Fruit fly (Drosophila melanogaster): ENCODE measurements around the gene PSMG1.

PSMG1 gene

dm6 chr3R:5789025-5789953, 4.8 kb downstream of the PSMG1 start, which contains the start of the genes Hat1 and Rpn5 (continued):
- TF ChIP-seq Mad (GFP tag; optimal IDR thresholded peaks at IDR 0.05): peak; percentile 88
- peak; percentile 32 for TF ChIP-seq CG15073 (GFP tag; optimal IDR thresholded peaks at IDR 0.05)
- TF ChIP-seq Side (GFP tag; optimal IDR thresholded peaks at IDR 0.05): peak; percentile 90
- peak; percentile 52 for TF ChIP-seq CG13296 (GFP tag; optimal IDR thresholded peaks at IDR 0.05)
- peak; percentile 91 for TF ChIP-seq shn (GFP tag; optimal IDR thresholded peaks at IDR 0.05)
- peak; percentile 74 for TF ChIP-seq Neu2 (GFP tag; optimal IDR thresholded peaks at IDR 0.05; ENCODE audit: borderline replicate concordance)
- TF ChIP-seq sqz (GFP tag; optimal IDR thresholded peaks at IDR 0.05): no peak
- TF ChIP-seq unpg (GFP tag; optimal IDR thresholded peaks at IDR 0.05): peak; percentile 66
- TF ChIP-seq CG3726 (GFP tag; IDR thresholded peaks at IDR 0.05): no peak
- TF ChIP-seq kah (GFP tag; optimal IDR thresholded peaks at IDR 0.05): no peak
- peak; percentile 62 for TF ChIP-seq cwo (GFP tag; optimal IDR thresholded peaks at IDR 0.05)
- TF ChIP-seq pros (GFP tag; optimal IDR thresholded peaks at IDR 0.05): no peak
- peak; percentile 85 for TF ChIP-seq CG4820 (GFP tag; optimal IDR thresholded peaks at IDR 0.05)
- peak; percentile 58 for TF ChIP-seq pzg (GFP tag; optimal IDR thresholded peaks at IDR 0.05)
- TF ChIP-seq Doc3 (GFP tag; IDR thresholded peaks at IDR 0.05; ENCODE audit: partially characterized antibody): peak; percentile 73
- TF ChIP-seq Six4 (GFP tag; optimal IDR thresholded peaks at IDR 0.05): peak; percentile 74
- peak; percentile 91 for TF ChIP-seq Antp (GFP tag; optimal IDR thresholded peaks at IDR 0.05)
- TF ChIP-seq lov (optimal IDR thresholded peaks at IDR 0.05): no peak
- no peak for TF ChIP-seq lov (GFP tag; IDR thresholded peaks at IDR 0.05)
- TF ChIP-seq CoRest (tag; optimal IDR thresholded peaks at IDR 0.05): peak; percentile 86
- TF ChIP-seq CG7928 (GFP tag; optimal IDR thresholded peaks at IDR 0.05): peak; percentile 45
- peak; percentile 71 for TF ChIP-seq hbn (GFP tag; IDR thresholded peaks at IDR 0.05; ENCODE audit: partially characterized antibody)
- TF ChIP-seq oc (tag; optimal IDR thresholded peaks at IDR 0.05): peak; percentile 0
- TF ChIP-seq HmgD (GFP tag; optimal IDR thresholded peaks at IDR 0.05): peak; percentile 88
- TF ChIP-seq tio (GFP tag; optimal IDR thresholded peaks at IDR 0.05): peak; percentile 91
- peak; percentile 29; the same call in 1 of the 2 replicates for TF ChIP-seq CG11247 (GFP tag; IDR thresholded peaks at IDR 0.05)
- peak; percentile 90 for TF ChIP-seq Dip3 (GFP tag; optimal IDR thresholded peaks at IDR 0.05)
- TF ChIP-seq H2.0 (GFP tag; IDR thresholded peaks at IDR 0.05): peak; percentile 59
- peak; percentile 46 for TF ChIP-seq CG2202 (tag; optimal IDR thresholded peaks at IDR 0.05)
- peak; percentile 41 for TF ChIP-seq CG9797 (GFP tag; optimal IDR thresholded peaks at IDR 0.05)
- peak; percentile 45; the same call in 2 of the 3 replicates for TF ChIP-seq ci (GFP tag; IDR thresholded peaks at IDR 0.05)
- peak; percentile 78 for TF ChIP-seq CG10147 (GFP tag; optimal IDR thresholded peaks at IDR 0.05)
- TF ChIP-seq Oaz (GFP tag; IDR thresholded peaks at IDR 0.05): no peak
- TF ChIP-seq Mrtf (GFP tag; IDR thresholded peaks at IDR 0.05): no peak
- peak; percentile 69 for TF ChIP-seq CG12104 (GFP tag; optimal IDR thresholded peaks at IDR 0.05)
- TF ChIP-seq CG9817 (tag; optimal IDR thresholded peaks at IDR 0.05): peak; percentile 76
- TF ChIP-seq CG17328 (GFP tag; IDR thresholded peaks at IDR 0.05): peak; percentile 41; the same call in 1 of the 2 replicates
- peak; percentile 88 for TF ChIP-seq CG1647 (GFP tag; optimal IDR thresholded peaks at IDR 0.05)
- no peak for TF ChIP-seq fd64A (GFP tag; optimal IDR thresholded peaks at IDR 0.05)
- TF ChIP-seq CG10979 (tag; optimal IDR thresholded peaks at IDR 0.05): peak; percentile 79
- TF ChIP-seq Opbp (GFP tag; IDR thresholded peaks at IDR 0.05; ENCODE audit: partially characterized antibody): peak; percentile 98
- TF ChIP-seq jumu (GFP tag; optimal IDR thresholded peaks at IDR 0.05): peak; percentile 87
- TF ChIP-seq gsb-n (tag; optimal IDR thresholded peaks at IDR 0.05): peak; percentile 47
- peak; percentile 70 for TF ChIP-seq tgo (GFP tag; IDR thresholded peaks at IDR 0.05)
- TF ChIP-seq D19A (tag; optimal IDR thresholded peaks at IDR 0.05): peak; percentile 46
- peak; percentile 75 for TF ChIP-seq CG3163 (GFP tag; optimal IDR thresholded peaks at IDR 0.05)
- peak; percentile 67 for TF ChIP-seq emc (GFP tag; optimal IDR thresholded peaks at IDR 0.05)
- TF ChIP-seq odd (GFP tag; optimal IDR thresholded peaks at IDR 0.05): peak; percentile 44

Measured in whole organism, embryonic.